Fruit fly (Drosophila melanogaster): ENCODE results near the gene CG2871.

Gene CG2871

dm6 chrX:4777275-4777674 lies at the start of gene CG2871:
Gene CG2871 (minus strand): TSS chrX:4777375.
- TF ChIP-seq Dll (optimal IDR thresholded peaks at IDR 0.05) (no peak), psq (optimal IDR thresholded peaks at IDR 0.05) (no peak), pan (optimal IDR thresholded peaks at IDR 0.05) (no peak), EcR (GFP tag; optimal IDR thresholded peaks at IDR 0.05) (no peak), usp (GFP tag; optimal IDR thresholded peaks at IDR 0.05) (no peak), CG8478 (optimal IDR thresholded peaks at IDR 0.05) (no peak)

dm6 chrX:4825674-4826073 lies 48.5 kb upstream of the CG2871 start, which contains the start of gene CG12682:
Gene CG12682 (plus strand): TSS chrX:4825974.
- TF ChIP-seq Dll (optimal IDR thresholded peaks at IDR 0.05) = no peak
- TF ChIP-seq CG8478 (optimal IDR thresholded peaks at IDR 0.05) = no peak
- TF ChIP-seq pan (optimal IDR thresholded peaks at IDR 0.05) = no peak
- TF ChIP-seq EcR (GFP tag; optimal IDR thresholded peaks at IDR 0.05) = no peak
- TF ChIP-seq psq (optimal IDR thresholded peaks at IDR 0.05) = no peak
- no peak for TF ChIP-seq usp (GFP tag; optimal IDR thresholded peaks at IDR 0.05)

dm6 chrX:4807826-4808225 lies 30.7 kb upstream of the CG2871 start:
- no peak for TF ChIP-seq CG8478 (optimal IDR thresholded peaks at IDR 0.05)
- TF ChIP-seq EcR (GFP tag; optimal IDR thresholded peaks at IDR 0.05) = no peak
- TF ChIP-seq pan (optimal IDR thresholded peaks at IDR 0.05) = no peak
- TF ChIP-seq Dll (optimal IDR thresholded peaks at IDR 0.05) = no peak
- TF ChIP-seq psq (optimal IDR thresholded peaks at IDR 0.05) = no peak
- TF ChIP-seq usp (GFP tag; optimal IDR thresholded peaks at IDR 0.05) = no peak

- TF ChIP-seq usp (GFP tag; optimal IDR thresholded peaks at IDR 0.05) = no peak
- TF ChIP-seq psq (optimal IDR thresholded peaks at IDR 0.05) = no peak
- TF ChIP-seq EcR (GFP tag; optimal IDR thresholded peaks at IDR 0.05) = no peak
- TF ChIP-seq Dll (optimal IDR thresholded peaks at IDR 0.05) = no peak
- no peak for TF ChIP-seq CG8478 (optimal IDR thresholded peaks at IDR 0.05)
- no peak for TF ChIP-seq pan (optimal IDR thresholded peaks at IDR 0.05)
Observed at dm6 chrX:4804762-4805161, 27.6 kb upstream of the CG2871 start, which contains the start of gene CG2861. Gene CG2861 (minus strand): TSS chrX:4804862.

dm6 chrX:4783775-4784174 lies 6.6 kb upstream of the CG2871 start, which contains the start of gene CG6978:
Gene CG6978 (plus strand): TSS chrX:4784075.
- TF ChIP-seq Dll (optimal IDR thresholded peaks at IDR 0.05) = no peak
- no peak for TF ChIP-seq pan (optimal IDR thresholded peaks at IDR 0.05)
- TF ChIP-seq CG8478 (optimal IDR thresholded peaks at IDR 0.05) = no peak
- TF ChIP-seq usp (GFP tag; optimal IDR thresholded peaks at IDR 0.05) = no peak
- TF ChIP-seq EcR (GFP tag; optimal IDR thresholded peaks at IDR 0.05) = no peak
- TF ChIP-seq psq (optimal IDR thresholded peaks at IDR 0.05) = no peak

- TF ChIP-seq pan (optimal IDR thresholded peaks at IDR 0.05) (no peak), CG8478 (optimal IDR thresholded peaks at IDR 0.05) (no peak), EcR (GFP tag; optimal IDR thresholded peaks at IDR 0.05) (no peak), usp (GFP tag; optimal IDR thresholded peaks at IDR 0.05) (no peak), Dll (optimal IDR thresholded peaks at IDR 0.05) (no peak), psq (optimal IDR thresholded peaks at IDR 0.05) (no peak)
Observed at dm6 chrX:4782689-4783088, 5.5 kb upstream of the CG2871 start, which contains the start of gene CG15471. Gene CG15471 (minus strand): TSS chrX:4782789.

dm6 chrX:4771488-4771887 lies 5.7 kb downstream of the CG2871 start, which contains the start of gene Klf15:
Gene Klf15 (minus strand): TSS chrX:4771588.
- TF ChIP-seq CG8478 (optimal IDR thresholded peaks at IDR 0.05) (no peak), pan (optimal IDR thresholded peaks at IDR 0.05) (no peak), psq (optimal IDR thresholded peaks at IDR 0.05) (no peak), usp (GFP tag; optimal IDR thresholded peaks at IDR 0.05) (no peak), Dll (optimal IDR thresholded peaks at IDR 0.05) (no peak)

dm6 chrX:4770037-4770436 lies 7.1 kb downstream of the CG2871 start, which contains the start of gene CG15472:
Gene CG15472 (minus strand): TSS chrX:4770137.
- TF ChIP-seq usp (GFP tag; optimal IDR thresholded peaks at IDR 0.05) (no peak), Dll (optimal IDR thresholded peaks at IDR 0.05) (no peak), pan (optimal IDR thresholded peaks at IDR 0.05) (no peak), psq (optimal IDR thresholded peaks at IDR 0.05) (no peak), EcR (GFP tag; optimal IDR thresholded peaks at IDR 0.05) (no peak), CG8478 (optimal IDR thresholded peaks at IDR 0.05) (no peak)

dm6 chrX:4762267-4762666 lies 14.9 kb downstream of the CG2871 start:
- no peak for TF ChIP-seq Dll (optimal IDR thresholded peaks at IDR 0.05)
- TF ChIP-seq usp (GFP tag; optimal IDR thresholded peaks at IDR 0.05) = no peak
- TF ChIP-seq psq (optimal IDR thresholded peaks at IDR 0.05) = no peak
- TF ChIP-seq pan (optimal IDR thresholded peaks at IDR 0.05) = no peak
- TF ChIP-seq CG8478 (optimal IDR thresholded peaks at IDR 0.05) = no peak
- no peak for TF ChIP-seq EcR (GFP tag; optimal IDR thresholded peaks at IDR 0.05)
